Fruit fly (Drosophila melanogaster) whole organism, embryonic: ENCODE measurements around the gene CG31883.

Experiments used
- Adf1 ChIP-seq: fragments of 200-800 bp; sonication (Bioruptor generic); IDR thresholded peaks from 2 replicates; pipeline ENCODE4 v1.3.6; 2022; ENCODE audit warnings: missing biosample characterization, missing genetic modification characterization
- CG10979 ChIP-seq: fragments of 200-800 bp; sonication (Bioruptor generic); optimal IDR thresholded peaks from 2 replicates; lab custom pipeline; 2018; ENCODE audit warnings: missing biosample characterization, mild to moderate bottlenecking, missing genetic modification characterization, moderate library complexity
- CG12299 ChIP-seq: fragments of 200-800 bp; sonication (Bioruptor generic); optimal IDR thresholded peaks from 2 replicates; lab custom pipeline; 2018; ENCODE audit warnings: missing biosample characterization, mild to moderate bottlenecking, missing genetic modification characterization
- CG12744 ChIP-seq: fragments of 200-800 bp; sonication (Bioruptor generic); optimal IDR thresholded peaks from 2 replicates; lab custom pipeline; 2016; ENCODE audit warnings: missing biosample characterization, missing genetic modification characterization
- CG1529 ChIP-seq: fragments of 200-800 bp; sonication (Bioruptor generic); optimal IDR thresholded peaks from 3 replicates; lab custom pipeline; 2018; ENCODE audit warnings: missing biosample characterization, missing genetic modification characterization
- CG15601 ChIP-seq: fragments of 200-800 bp; sonication (Bioruptor generic); optimal IDR thresholded peaks from 3 replicates; lab custom pipeline; 2019; ENCODE audit warnings: missing biosample characterization, mild to moderate bottlenecking, missing genetic modification characterization, moderate library complexity
- CG1647 ChIP-seq: fragments of 200-800 bp; sonication (Bioruptor generic); optimal IDR thresholded peaks from 3 replicates; lab custom pipeline; 2016; ENCODE audit warnings: missing biosample characterization, missing genetic modification characterization
- CG17186 ChIP-seq: fragments of 200-800 bp; sonication (Bioruptor generic); optimal IDR thresholded peaks from 3 replicates; lab custom pipeline; 2017; ENCODE audit warnings: missing biosample characterization, missing genetic modification reagents, missing genetic modification characterization
- CG17829 ChIP-seq: fragments of 200-800 bp; optimal IDR thresholded peaks from 2 replicates; lab custom pipeline; 2019; ENCODE audit warnings: missing biosample characterization, mild to moderate bottlenecking, missing genetic modification characterization, moderate library complexity
- CG2116 ChIP-seq: fragments of 200-800 bp; sonication (Bioruptor generic); optimal IDR thresholded peaks from 3 replicates; lab custom pipeline; 2018; ENCODE audit warnings: missing biosample characterization, mild to moderate bottlenecking, missing genetic modification characterization
- CG31224 ChIP-seq: fragments of 200-800 bp; sonication (Bioruptor generic); IDR thresholded peaks from 2 replicates; pipeline ENCODE4 v1.3.6; 2022; ENCODE audit warnings: missing biosample characterization, missing genetic modification characterization
- CG31388 ChIP-seq: fragments of 200-800 bp; sonication (Bioruptor generic); optimal IDR thresholded peaks from 2 replicates; lab custom pipeline; 2016; ENCODE audit warnings: missing biosample characterization, missing genetic modification characterization
- CG32772 ChIP-seq: fragments of 200-800 bp; sonication (Bioruptor generic); IDR thresholded peaks from 2 replicates; pipeline ENCODE4 v1.3.6; 2022; ENCODE audit warnings: missing biosample characterization, missing genetic modification characterization
- CG3847 ChIP-seq: fragments of 200-800 bp; sonication (Bioruptor generic); IDR thresholded peaks from 2 replicates; pipeline ENCODE4 v1.3.6; 2022; ENCODE audit warnings: missing biosample characterization, missing genetic modification characterization
- CG4424 ChIP-seq: fragments of 200-800 bp; sonication (Bioruptor generic); optimal IDR thresholded peaks from 3 replicates; lab custom pipeline; 2016; ENCODE audit warnings: missing biosample characterization, missing genetic modification characterization
- CG7357 ChIP-seq: fragments of 200-800 bp; sonication (Bioruptor generic); IDR thresholded peaks from 3 replicates; pipeline ENCODE4 v1.3.6; 2022; ENCODE audit warnings: missing biosample characterization, missing genetic modification characterization
- CG7786 ChIP-seq: fragments of 200-800 bp; sonication (Bioruptor generic); optimal IDR thresholded peaks from 2 replicates; lab custom pipeline; 2016; ENCODE audit warnings: missing biosample characterization, missing genetic modification characterization
- CG8281 ChIP-seq: fragments of 200-800 bp; sonication (Bioruptor generic); optimal IDR thresholded peaks from 2 replicates; lab custom pipeline; 2018; ENCODE audit warnings: missing biosample characterization, mild to moderate bottlenecking, missing genetic modification characterization, moderate library complexity
- CoRest ChIP-seq: fragments of 200-800 bp; sonication (Bioruptor generic); optimal IDR thresholded peaks from 3 replicates; lab custom pipeline; 2018; ENCODE audit warnings: missing biosample characterization, mild to moderate bottlenecking, missing genetic modification characterization, moderate library complexity
- CrebB ChIP-seq: fragments of 200-800 bp; sonication (Bioruptor generic); optimal IDR thresholded peaks from 3 replicates; lab custom pipeline; 2018; ENCODE audit warnings: missing biosample characterization, mild to moderate bottlenecking, missing genetic modification characterization
- Dip2 ChIP-seq: fragments of 200-800 bp; sonication (Bioruptor generic); IDR thresholded peaks from 2 replicates; pipeline ENCODE4 v1.3.6; 2022; ENCODE audit warnings: missing biosample characterization, missing genetic modification characterization
- Dll ChIP-seq: fragments of 200-800 bp; sonication (Bioruptor generic); IDR thresholded peaks from 4 replicates; pipeline ENCODE4 v1.3.6; 2022; ENCODE audit warnings: missing biosample characterization, missing genetic modification characterization; ENCODE audit not compliant: partially characterized antibody
- Dref ChIP-seq: fragments of 200-800 bp; sonication (Bioruptor generic); IDR thresholded peaks from 2 replicates; pipeline ENCODE4 v1.3.6; 2022; ENCODE audit warnings: missing biosample characterization, missing genetic modification characterization
- Gug ChIP-seq: fragments of 200-800 bp; sonication (Bioruptor generic); IDR thresholded peaks from 4 replicates; pipeline ENCODE4 v1.3.6; 2022; ENCODE audit warnings: missing biosample characterization, missing genetic modification characterization
- Med ChIP-seq: fragments of 200-800 bp; sonication (Bioruptor generic); peaks from one replicate; lab custom pipeline; 2016; ENCODE audit warnings: missing biosample characterization, missing genetic modification characterization, mild to moderate bottlenecking, inconsistent platforms, moderate library complexity
- Nf-YB ChIP-seq: fragments of 200-800 bp; sonication (Bioruptor generic); optimal IDR thresholded peaks from 3 replicates; lab custom pipeline; 2019; ENCODE audit warnings: missing biosample characterization, mild to moderate bottlenecking, missing genetic modification characterization, moderate library complexity
- Nf-YC ChIP-seq: fragments of 200-800 bp; optimal IDR thresholded peaks from 3 replicates; lab custom pipeline; 2019; ENCODE audit warnings: missing biosample characterization, mild to moderate bottlenecking, missing genetic modification characterization, moderate library complexity
- Oli ChIP-seq: fragments of 200-800 bp; sonication (Bioruptor generic); optimal IDR thresholded peaks from 2 replicates; lab custom pipeline; 2018; ENCODE audit warnings: missing biosample characterization, mild to moderate bottlenecking, missing genetic modification characterization, moderate library complexity
- Opbp ChIP-seq: fragments of 200-800 bp; sonication (Bioruptor generic); IDR thresholded peaks from 3 replicates; pipeline ENCODE4 v1.3.6; 2022; ENCODE audit warnings: missing biosample characterization, missing genetic modification characterization; ENCODE audit not compliant: partially characterized antibody
- YL-1 ChIP-seq: fragments of 200-800 bp; sonication (Bioruptor generic); optimal IDR thresholded peaks from 3 replicates; lab custom pipeline; 2017; ENCODE audit warnings: missing biosample characterization, mild to moderate bottlenecking, missing genetic modification characterization
- ab ChIP-seq: fragments of 200-800 bp; sonication (Bioruptor generic); optimal IDR thresholded peaks from 2 replicates; lab custom pipeline; 2016; ENCODE audit warnings: missing biosample characterization, missing genetic modification characterization
- al ChIP-seq: fragments of 200-800 bp; sonication (Bioruptor generic); IDR thresholded peaks from 2 replicates; pipeline ENCODE4 v1.3.6; 2022; ENCODE audit warnings: missing biosample characterization, missing genetic modification characterization
- ash1 ChIP-seq: fragments of 200-800 bp; sonication (Bioruptor generic); optimal IDR thresholded peaks from 2 replicates; lab custom pipeline; 2018; ENCODE audit warnings: missing biosample characterization, mild to moderate bottlenecking, missing genetic modification characterization
- cas ChIP-seq: fragments of 200-800 bp; sonication (Bioruptor generic); IDR thresholded peaks from 2 replicates; pipeline ENCODE4 v1.3.6; 2022; ENCODE audit warnings: missing biosample characterization, missing genetic modification characterization
- chinmo ChIP-seq: fragments of 200-800 bp; sonication (Bioruptor generic); IDR thresholded peaks from 4 replicates; pipeline ENCODE4 v1.3.6; 2022; ENCODE audit warnings: missing biosample characterization, missing genetic modification characterization; ENCODE audit not compliant: partially characterized antibody
- ci ChIP-seq: fragments of 200-800 bp; sonication (Bioruptor generic); IDR thresholded peaks from 3 replicates; pipeline ENCODE4 v1.3.6; 2022; ENCODE audit warnings: missing biosample characterization, missing genetic modification characterization
- corto ChIP-seq: fragments of 200-800 bp; sonication (Bioruptor generic); optimal IDR thresholded peaks from 2 replicates; lab custom pipeline; 2016; ENCODE audit warnings: missing biosample characterization, mild to moderate bottlenecking, missing genetic modification characterization, moderate library complexity
- fd102C ChIP-seq: fragments of 200-800 bp; sonication (Bioruptor generic); optimal IDR thresholded peaks from 2 replicates; lab custom pipeline; 2018; ENCODE audit warnings: missing biosample characterization, mild to moderate bottlenecking, missing genetic modification characterization, moderate library complexity
- grn ChIP-seq: fragments of 200-800 bp; sonication (Bioruptor generic); optimal IDR thresholded peaks from 3 replicates; lab custom pipeline; 2017; ENCODE audit warnings: missing biosample characterization, missing genetic modification characterization
- gt ChIP-seq: fragments of 200-800 bp; sonication (Bioruptor generic); IDR thresholded peaks from 2 replicates; pipeline ENCODE4 v1.3.6; 2022; ENCODE audit warnings: missing biosample characterization, missing genetic modification characterization
- kay ChIP-seq: fragments of 200-800 bp; sonication (Bioruptor generic); optimal IDR thresholded peaks from 2 replicates; lab custom pipeline; 2016; ENCODE audit warnings: missing biosample characterization, missing genetic modification characterization
- nau ChIP-seq: fragments of 200-800 bp; sonication (Bioruptor generic); optimal IDR thresholded peaks from 3 replicates; lab custom pipeline; 2017; ENCODE audit warnings: missing biosample characterization, mild to moderate bottlenecking, missing genetic modification characterization, missing genetic modification reagents
- onecut ChIP-seq: fragments of 200-800 bp; sonication (Bioruptor generic); IDR thresholded peaks from 2 replicates; pipeline ENCODE4 v1.3.6; 2022; ENCODE audit warnings: missing biosample characterization, missing genetic modification characterization
- pros ChIP-seq: fragments of 200-800 bp; sonication (Bioruptor generic); optimal IDR thresholded peaks from 3 replicates; lab custom pipeline; 2019; ENCODE audit warnings: missing biosample characterization, mild to moderate bottlenecking, missing genetic modification characterization, moderate library complexity
- row ChIP-seq: fragments of 200-800 bp; sonication (Bioruptor generic); IDR thresholded peaks from 3 replicates; pipeline ENCODE4 v1.3.6; 2022; ENCODE audit warnings: missing biosample characterization, missing genetic modification characterization
- tap ChIP-seq: fragments of 200-800 bp; optimal IDR thresholded peaks from 3 replicates; lab custom pipeline; 2019; ENCODE audit warnings: missing biosample characterization, mild to moderate bottlenecking, missing genetic modification characterization, moderate library complexity
- tin ChIP-seq: fragments of 200-800 bp; sonication (Bioruptor generic); optimal IDR thresholded peaks from 3 replicates; lab custom pipeline; 2016; ENCODE audit warnings: missing biosample characterization, missing genetic modification characterization
- wor ChIP-seq: fragments of 200-800 bp; sonication (Bioruptor generic); IDR thresholded peaks from 2 replicates; pipeline ENCODE4 v1.3.6; 2022; ENCODE audit warnings: missing biosample characterization, missing genetic modification characterization
- zen ChIP-seq: fragments of 200-800 bp; sonication (Bioruptor generic); optimal IDR thresholded peaks from 3 replicates; lab custom pipeline; 2018; ENCODE audit warnings: missing biosample characterization, mild to moderate bottlenecking, missing genetic modification characterization, moderate library complexity

CG31883 gene

DNA sequence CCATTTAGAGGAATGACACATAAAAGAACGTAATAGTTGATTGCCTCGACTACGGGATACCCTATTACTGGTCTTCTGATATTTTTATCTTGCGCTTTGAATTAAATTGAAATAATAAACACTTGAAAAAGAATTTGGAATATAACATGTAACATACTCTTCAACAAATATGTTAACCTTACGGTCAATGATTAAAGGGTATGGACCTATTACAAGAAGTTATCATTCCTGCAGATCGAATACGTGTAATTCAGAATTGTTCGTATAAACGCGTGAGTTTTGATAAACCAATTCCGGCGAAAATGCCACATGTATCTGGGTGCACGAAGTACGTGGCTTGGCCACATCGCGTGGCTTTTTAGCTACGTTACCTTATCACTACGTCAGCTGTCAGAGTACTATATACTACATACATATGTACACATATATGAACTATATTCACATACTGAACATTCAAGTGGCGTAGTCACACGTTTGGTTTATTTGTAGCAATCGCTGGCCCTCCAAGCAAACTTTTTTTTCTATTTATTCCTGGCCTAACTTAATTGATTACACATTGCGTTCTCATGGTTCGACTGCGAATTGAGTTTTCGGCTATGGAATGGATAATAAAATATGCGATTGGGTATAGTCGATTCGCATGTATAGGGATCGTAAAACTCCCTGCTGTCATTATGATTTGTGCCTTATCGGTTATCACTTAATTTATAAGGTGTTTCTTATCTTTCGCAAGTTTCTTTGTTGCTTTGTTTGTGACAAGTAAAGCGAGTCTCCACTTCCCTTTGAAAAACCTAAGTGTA, 29.9 kb upstream of the CG31883 start (continued):
- TF ChIP-seq CG7357 (0 out of 3 replicates have a peak, but pooled peaks have one; percentile 29), ash1 (GFP tag; lab: Kevin White, UChicago) (no peak), al (peak; percentile 39; the same call in 1 of the 2 replicates), Med (peak; percentile 91), kay (peak; percentile 83), chinmo (GFP tag; lab: Robert Waterston, UW) (0 out of 4 replicates have a peak, but pooled peaks have one; percentile 43), tin (GFP tag; lab: Kevin White, UChicago) (peak; percentile 46), Oli (tag; lab: Kevin White, UChicago) (peak; percentile 56), ci (GFP tag; lab: Robert Waterston, UW) (peak; percentile 57; the same call in 2 of the 3 replicates), fd102C (GFP tag; lab: Kevin White, UChicago) (no peak), CG17829 (tag; lab: Kevin White, UChicago) (peak; percentile 70), Adf1 (GFP tag; lab: Robert Waterston, UW) (peak; percentile 24; the same call in 1 of the 2 replicates), ab (GFP tag; lab: Kevin White, UChicago) (no peak), CG1529 (GFP tag; lab: Kevin White, UChicago) (no peak), CG1647 (GFP tag; lab: Kevin White, UChicago) (peak; percentile 17), row (GFP tag; lab: Robert Waterston, UW) (peak; percentile 87), Dref (GFP tag; lab: Robert Waterston, UW) (no peak), zen (tag; lab: Kevin White, UChicago) (peak; percentile 27), CG10979 (peak; percentile 60), Dip2 (GFP tag; lab: Robert Waterston, UW) (no peak), CG31224 (GFP tag; lab: Robert Waterston, UW) (peak; percentile 51), CG8281 (peak; percentile 18), nau (GFP tag; lab: Kevin White, UChicago) (peak; percentile 18), onecut (GFP tag; lab: Robert Waterston, UW) (peak; percentile 54), Dll (GFP tag; lab: Robert Waterston, UW) (no peak), CG7786 (GFP tag; lab: Kevin White, UChicago) (peak; percentile 41), CG17186 (GFP tag; lab: Kevin White, UChicago) (no peak), CG4424 (GFP tag; lab: Kevin White, UChicago) (peak; percentile 67), CG31388 (peak; percentile 12), CrebB (tag; lab: Kevin White, UChicago) (peak; percentile 34), CG32772 (no peak), wor (GFP tag; lab: Robert Waterston, UW) (no peak), cas (GFP tag; lab: Robert Waterston, UW) (no peak), CG12744 (GFP tag; lab: Kevin White, UChicago) (peak; percentile 32), YL-1 (GFP tag; lab: Kevin White, UChicago) (no peak), CoRest (tag; lab: Kevin White, UChicago) (peak; percentile 52), Gug (peak; percentile 42; the same call in 1 of the 4 replicates), CG2116 (GFP tag; lab: Kevin White, UChicago) (no peak), grn (GFP tag; lab: Kevin White, UChicago) (peak; percentile 57), gt (GFP tag; lab: Robert Waterston, UW) (no peak), corto (no peak), CG12299 (tag; lab: Kevin White, UChicago) (no peak), CG15601 (no peak), Opbp (GFP tag; lab: Robert Waterston, UW) (no peak), Nf-YB (GFP tag; lab: Kevin White, UChicago) (peak; percentile 27), pros (no peak), CG3847 (GFP tag; lab: Robert Waterston, UW) (peak; percentile 48; the same call in 1 of the 2 replicates), tap (tag; lab: Kevin White, UChicago) (peak; percentile 56), Nf-YC (no peak)
